Fruit fly (Drosophila melanogaster) whole organism, embryonic: ENCODE results near the gene Cpr97Ea.

Source experiments
- Abd-B ChIP-seq: fragments of 200-800 bp; sonication (Bioruptor generic); optimal IDR thresholded peaks from 2 replicates; lab custom pipeline; 2018; ENCODE audit warnings: missing biosample characterization, mild to moderate bottlenecking, missing genetic modification characterization, moderate library complexity
- Antp ChIP-seq: fragments of 200-800 bp; sonication (Bioruptor generic); optimal IDR thresholded peaks from 3 replicates; lab custom pipeline; 2016; ENCODE audit warnings: missing biosample characterization, missing genetic modification characterization
- Awh ChIP-seq: fragments of 200-800 bp; sonication (Bioruptor generic); IDR thresholded peaks from 2 replicates; pipeline ENCODE4, ENCODE4 v1.3.6; 2022; ENCODE audit warnings: missing biosample characterization, missing genetic modification characterization
- CG10321 ChIP-seq: fragments of 200-800 bp; sonication (Bioruptor generic); IDR thresholded peaks from 2 replicates; pipeline ENCODE4 v1.3.6; 2022; ENCODE audit warnings: missing biosample characterization, missing genetic modification characterization
- CG1529 ChIP-seq: fragments of 200-800 bp; sonication (Bioruptor generic); optimal IDR thresholded peaks from 3 replicates; lab custom pipeline; 2018; ENCODE audit warnings: missing biosample characterization, missing genetic modification characterization
- CG16813 ChIP-seq: fragments of 200-800 bp; sonication (Bioruptor generic); IDR thresholded peaks from 3 replicates; pipeline ENCODE4 v1.3.6; 2022; ENCODE audit warnings: missing biosample characterization, missing genetic modification characterization; ENCODE audit not compliant: partially characterized antibody
- CG17359 ChIP-seq: fragments of 200-800 bp; sonication (Bioruptor generic); optimal IDR thresholded peaks from 3 replicates; lab custom pipeline; 2018; ENCODE audit warnings: missing biosample characterization, mild to moderate bottlenecking, missing genetic modification characterization, moderate library complexity
- CG17385 ChIP-seq: fragments of 200-800 bp; sonication (Bioruptor generic); optimal IDR thresholded peaks from 3 replicates; lab custom pipeline; 2018; ENCODE audit warnings: missing biosample characterization, mild to moderate bottlenecking, missing genetic modification characterization
- CG17612 ChIP-seq: fragments of 200-800 bp; sonication (Bioruptor generic); IDR thresholded peaks from 2 replicates; pipeline ENCODE4 v1.3.6; 2022; ENCODE audit warnings: missing biosample characterization, missing genetic modification characterization
- CG2129 ChIP-seq: fragments of 200-800 bp; sonication (Bioruptor generic); IDR thresholded peaks from 2 replicates; pipeline ENCODE4 v1.3.6; 2022; ENCODE audit warnings: missing biosample characterization, missing genetic modification characterization; ENCODE audit not compliant: partially characterized antibody
- CG34376 ChIP-seq: fragments of 200-800 bp; sonication (Bioruptor generic); optimal IDR thresholded peaks from 2 replicates; lab custom pipeline; 2018; ENCODE audit warnings: missing biosample characterization, mild to moderate bottlenecking, missing genetic modification characterization
- CG3995 ChIP-seq: fragments of 200-800 bp; sonication (Bioruptor generic); optimal IDR thresholded peaks from 3 replicates; lab custom pipeline; 2016; ENCODE audit warnings: missing biosample characterization, missing genetic modification characterization
- CG42726 ChIP-seq: fragments of 200-800 bp; sonication (Bioruptor generic); IDR thresholded peaks from 2 replicates; pipeline ENCODE4 v1.3.6; 2022; ENCODE audit warnings: missing biosample characterization, missing genetic modification characterization; ENCODE audit not compliant: partially characterized antibody
- CG4707 ChIP-seq: fragments of 200-800 bp; sonication (Bioruptor generic); optimal IDR thresholded peaks from 2 replicates; lab custom pipeline; 2018; ENCODE audit warnings: missing biosample characterization, mild to moderate bottlenecking, missing genetic modification characterization, moderate library complexity
- CG4730 ChIP-seq: fragments of 200-800 bp; sonication (Bioruptor generic); IDR thresholded peaks from 2 replicates; pipeline ENCODE4 v1.3.6; 2022; ENCODE audit warnings: missing biosample characterization, missing genetic modification characterization
- CG4820 ChIP-seq: fragments of 200-800 bp; sonication (Bioruptor generic); optimal IDR thresholded peaks from 3 replicates; lab custom pipeline; 2016; ENCODE audit warnings: missing biosample characterization, missing genetic modification characterization
- CG6254 ChIP-seq: fragments of 200-800 bp; sonication (Bioruptor generic); optimal IDR thresholded peaks from 3 replicates; lab custom pipeline; 2017; ENCODE audit warnings: mild to moderate bottlenecking, missing biosample characterization, missing genetic modification reagents, missing genetic modification characterization
- CG7357 ChIP-seq: fragments of 200-800 bp; sonication (Bioruptor generic); IDR thresholded peaks from 3 replicates; pipeline ENCODE4 v1.3.6; 2022; ENCODE audit warnings: missing biosample characterization, missing genetic modification characterization
- CG7963 ChIP-seq: fragments of 200-800 bp; sonication (Bioruptor generic); IDR thresholded peaks from 3 replicates; pipeline ENCODE4 v1.3.6; 2022; ENCODE audit warnings: missing biosample characterization, missing genetic modification characterization; ENCODE audit not compliant: partially characterized antibody
- CG8924 ChIP-seq: fragments of 200-800 bp; optimal IDR thresholded peaks from 3 replicates; lab custom pipeline; 2019; ENCODE audit warnings: missing biosample characterization, mild to moderate bottlenecking, missing genetic modification characterization, moderate library complexity
- CG9817 ChIP-seq: fragments of 200-800 bp; sonication (Bioruptor generic); optimal IDR thresholded peaks from 2 replicates; lab custom pipeline; 2018; ENCODE audit warnings: missing biosample characterization, mild to moderate bottlenecking, missing genetic modification characterization, moderate library complexity
- CG9932 ChIP-seq: fragments of 200-800 bp; sonication (Bioruptor generic); IDR thresholded peaks from 2 replicates; pipeline ENCODE4 v1.3.6; 2022; ENCODE audit warnings: missing biosample characterization, missing genetic modification characterization
- Dad ChIP-seq: fragments of 200-800 bp; sonication (Bioruptor generic); optimal IDR thresholded peaks from 3 replicates; lab custom pipeline; 2016; ENCODE audit warnings: missing biosample characterization, missing genetic modification characterization
- Dip2 ChIP-seq: fragments of 200-800 bp; sonication (Bioruptor generic); IDR thresholded peaks from 2 replicates; pipeline ENCODE4 v1.3.6; 2022; ENCODE audit warnings: missing biosample characterization, missing genetic modification characterization
- Hmr ChIP-seq: fragments of 200-800 bp; sonication (Bioruptor generic); optimal IDR thresholded peaks from 3 replicates; lab custom pipeline; 2017; ENCODE audit warnings: mild to moderate bottlenecking, missing biosample characterization, missing genetic modification reagents, missing genetic modification characterization
- MBD-R2 ChIP-seq: fragments of 200-800 bp; sonication (Bioruptor generic); IDR thresholded peaks from 2 replicates; pipeline ENCODE4 v1.3.6; 2022; ENCODE audit warnings: missing biosample characterization, missing genetic modification characterization
- Pdp1 ChIP-seq, 2 experiments: fragments of 200-800 bp; sonication (Bioruptor generic); optimal IDR thresholded peaks; 3 replicates each; lab custom pipeline; 2016; ENCODE audit warnings: missing biosample characterization in 2 of 2, missing genetic modification characterization in 2 of 2, mild to moderate bottlenecking in 1 of 2, moderate library complexity in 1 of 2
- Spps ChIP-seq: fragments of 200-800 bp; sonication (Bioruptor generic); optimal IDR thresholded peaks from 2 replicates; lab custom pipeline; 2018; ENCODE audit warnings: missing biosample characterization, mild to moderate bottlenecking, missing genetic modification characterization
- Vsx1 ChIP-seq: fragments of 200-800 bp; sonication (Bioruptor generic); optimal IDR thresholded peaks from 2 replicates; lab custom pipeline; 2017; ENCODE audit warnings: missing biosample characterization, mild to moderate bottlenecking, missing genetic modification characterization, missing genetic modification reagents
- ash1 ChIP-seq: fragments of 200-800 bp; sonication (Bioruptor generic); optimal IDR thresholded peaks from 2 replicates; lab custom pipeline; 2018; ENCODE audit warnings: missing biosample characterization, mild to moderate bottlenecking, missing genetic modification characterization
- br ChIP-seq: fragments of >200 bp; optimal IDR thresholded peaks from 2 replicates; lab custom pipeline; 2017
- bsh ChIP-seq, 2 experiments: fragments of 200-800 bp; sonication (Bioruptor generic); optimal IDR thresholded peaks; 2 replicates each; lab custom pipeline; 2017 to 2018; ENCODE audit warnings: mild to moderate bottlenecking in 2 of 2, missing biosample characterization in 2 of 2, missing genetic modification characterization in 2 of 2, moderate library complexity in 1 of 2
- chn ChIP-seq: fragments of 200-800 bp; sonication (Bioruptor generic); optimal IDR thresholded peaks from 2 replicates; lab custom pipeline; 2016; ENCODE audit warnings: missing biosample characterization, missing genetic modification characterization
- crc ChIP-seq: fragments of 200-800 bp; sonication (Bioruptor generic); optimal IDR thresholded peaks from 2 replicates; lab custom pipeline; 2016; ENCODE audit warnings: missing biosample characterization, missing genetic modification characterization
- fd102C ChIP-seq: fragments of 200-800 bp; sonication (Bioruptor generic); optimal IDR thresholded peaks from 2 replicates; lab custom pipeline; 2018; ENCODE audit warnings: missing biosample characterization, mild to moderate bottlenecking, missing genetic modification characterization, moderate library complexity
- fd3F ChIP-seq: fragments of 200-800 bp; sonication (Bioruptor generic); optimal IDR thresholded peaks from 2 replicates; lab custom pipeline; 2018; ENCODE audit warnings: missing biosample characterization, mild to moderate bottlenecking, missing genetic modification characterization, moderate library complexity
- hb ChIP-seq: fragments of 200-800 bp; sonication (Bioruptor generic); IDR thresholded peaks from 3 replicates; pipeline ENCODE4 v1.3.6; 2022; ENCODE audit warnings: missing biosample characterization, missing genetic modification characterization; ENCODE audit not compliant: partially characterized antibody
- her ChIP-seq: fragments of 200-800 bp; sonication (Bioruptor generic); optimal IDR thresholded peaks from 2 replicates; lab custom pipeline; 2016; ENCODE audit warnings: missing biosample characterization, missing genetic modification characterization
- jigr1 ChIP-seq: fragments of 200-800 bp; sonication (Bioruptor generic); IDR thresholded peaks from 3 replicates; pipeline ENCODE4 v1.3.6; 2022; ENCODE audit warnings: missing biosample characterization, missing genetic modification characterization
- lola ChIP-seq, 3 experiments: fragments of >200 bp in 2 of 3; fragments of 200-800 bp in 1 of 3; sonication (Bioruptor generic) in 1 of 3; optimal IDR thresholded peaks; 2 replicates each; lab custom pipeline; 2017 to 2019; ENCODE audit warnings: missing biosample characterization in 3 of 3, missing genetic modification characterization in 3 of 3, mild to moderate bottlenecking in 1 of 3, moderate library complexity in 1 of 3
- mld ChIP-seq: fragments of 200-800 bp; sonication (Bioruptor generic); IDR thresholded peaks from 3 replicates; pipeline ENCODE4 v1.3.6; 2022; ENCODE audit warnings: missing biosample characterization, missing genetic modification characterization; ENCODE audit not compliant: partially characterized antibody
- odd ChIP-seq: fragments of 200-800 bp; sonication (Bioruptor generic); optimal IDR thresholded peaks from 2 replicates; lab custom pipeline; 2017; ENCODE audit warnings: missing biosample characterization, mild to moderate bottlenecking, missing genetic modification characterization
- pb ChIP-seq: fragments of 200-800 bp; sonication (Bioruptor generic); optimal IDR thresholded peaks from 3 replicates; lab custom pipeline; 2016; ENCODE audit warnings: missing biosample characterization, missing genetic modification characterization
- sens-2 ChIP-seq: fragments of 200-800 bp; sonication (Bioruptor generic); IDR thresholded peaks from 2 replicates; pipeline ENCODE4 v1.3.6; 2022; ENCODE audit warnings: missing biosample characterization, missing genetic modification characterization
- sisA ChIP-seq: fragments of 200-800 bp; sonication (Bioruptor generic); IDR thresholded peaks from 2 replicates; pipeline ENCODE4 v1.3.6; 2022; ENCODE audit warnings: missing biosample characterization, missing genetic modification characterization
- stwl ChIP-seq: fragments of 200-800 bp; sonication (Bioruptor generic); optimal IDR thresholded peaks from 3 replicates; lab custom pipeline; 2018; ENCODE audit warnings: missing biosample characterization, mild to moderate bottlenecking, missing genetic modification characterization, moderate library complexity
- tin ChIP-seq: fragments of 200-800 bp; sonication (Bioruptor generic); optimal IDR thresholded peaks from 3 replicates; lab custom pipeline; 2016; ENCODE audit warnings: missing biosample characterization, missing genetic modification characterization
- trh ChIP-seq: fragments of 200-800 bp; sonication (Bioruptor generic); optimal IDR thresholded peaks from 2 replicates; lab custom pipeline; 2016; ENCODE audit warnings: missing biosample characterization, missing genetic modification characterization

Cpr97Ea gene

DNA sequence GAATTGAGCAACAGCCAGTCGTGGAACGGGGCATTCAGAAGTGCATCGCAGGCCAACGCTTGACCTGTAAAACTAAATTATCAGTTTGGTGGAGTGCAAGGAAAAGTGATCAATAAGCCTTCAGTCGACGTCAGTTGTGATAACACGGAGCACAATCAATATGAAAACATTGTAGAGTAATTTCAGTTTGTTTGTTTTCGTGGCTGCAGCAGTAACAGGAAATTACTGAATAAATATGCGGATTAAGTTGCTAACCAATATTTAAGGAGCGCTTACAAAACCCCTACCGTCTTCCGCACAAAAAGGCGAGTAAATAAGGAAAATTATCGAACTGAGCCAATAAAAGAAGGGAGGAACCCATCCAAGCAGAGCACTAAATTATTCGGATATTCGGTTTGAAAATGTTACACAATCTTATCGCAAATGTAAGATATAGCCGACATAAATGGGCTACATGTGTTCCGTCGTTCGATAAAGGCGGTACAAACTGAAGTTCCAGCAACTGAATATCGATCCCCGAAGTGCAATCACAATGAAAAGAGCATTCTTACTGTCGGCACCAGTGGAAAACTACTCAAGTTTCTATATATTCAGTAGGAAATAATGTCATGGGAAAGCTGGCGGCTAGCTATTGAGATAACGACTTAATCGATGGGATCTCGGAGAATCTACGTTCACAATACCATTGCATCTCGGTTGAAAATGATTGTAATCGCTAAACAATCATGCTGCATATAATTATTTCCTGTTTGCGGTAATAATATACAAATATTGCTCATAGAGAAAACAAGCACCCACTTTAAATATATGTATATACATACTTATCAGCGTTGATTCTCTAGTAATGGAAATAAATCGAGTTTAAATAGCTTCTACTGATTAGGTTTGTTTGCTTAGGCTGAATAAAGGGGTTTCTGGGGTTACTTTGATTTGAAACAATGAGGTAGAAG lies 48.4 kb upstream of the Cpr97Ea start (continued):
- 0 out of 2 replicates have a peak, but pooled peaks have one; percentile 9 for TF ChIP-seq CG4730 (GFP tag; lab: Robert Waterston, UW)
- peak; percentile 54 for TF ChIP-seq CG17385 (GFP tag; lab: Kevin White, UChicago)
- peak; percentile 89 for TF ChIP-seq Vsx1 (GFP tag; lab: Kevin White, UChicago)
- TF ChIP-seq fd3F (GFP tag; lab: Kevin White, UChicago): peak; percentile 62
- no peak for TF ChIP-seq CG7357 (GFP tag; lab: Robert Waterston, UW)
- TF ChIP-seq CG7963 (GFP tag; lab: Robert Waterston, UW): no peak
- 0 out of 2 replicates have a peak, but pooled peaks have one; percentile 12 for TF ChIP-seq CG10321
- peak; percentile 13 for TF ChIP-seq tin (GFP tag; lab: Kevin White, UChicago)
- TF ChIP-seq Awh: peak; percentile 64
- peak; percentile 32 for TF ChIP-seq crc (GFP tag; lab: Kevin White, UChicago)
- TF ChIP-seq CG34376: no peak
- peak; percentile 24 for TF ChIP-seq Antp (GFP tag; lab: Kevin White, UChicago)
- TF ChIP-seq hb (GFP tag; lab: Robert Waterston, UW): no peak
- TF ChIP-seq sens-2 (GFP tag; lab: Robert Waterston, UW): peak; percentile 49; the same call in 1 of the 2 replicates
- TF ChIP-seq lola (GFP tag; optimal IDR thresholded peaks at IDR 0.05; lab: Kevin White, UChicago): peak in 1 of 3 experiments; percentile 72
- TF ChIP-seq Hmr (GFP tag; lab: Kevin White, UChicago): peak; percentile 47
- peak; percentile 25 for TF ChIP-seq her (GFP tag; lab: Kevin White, UChicago)
- TF ChIP-seq br: no peak
- no peak for TF ChIP-seq CG42726 (GFP tag; lab: Robert Waterston, UW)
- TF ChIP-seq MBD-R2: no peak
- TF ChIP-seq mld (GFP tag; lab: Robert Waterston, UW): no peak
- TF ChIP-seq CG9817 (tag; lab: Kevin White, UChicago): no peak
- peak; percentile 47 for TF ChIP-seq Spps
- no peak for TF ChIP-seq chn (GFP tag; lab: Kevin White, UChicago)
- no peak for TF ChIP-seq sisA (GFP tag; lab: Robert Waterston, UW)
- no peak for TF ChIP-seq CG16813 (GFP tag; lab: Robert Waterston, UW)
- TF ChIP-seq Dip2 (GFP tag; lab: Robert Waterston, UW): no peak
- TF ChIP-seq jigr1 (GFP tag; lab: Robert Waterston, UW): no peak
- peak; percentile 74 for TF ChIP-seq CG17359
- TF ChIP-seq CG2129 (GFP tag; lab: Robert Waterston, UW): no peak
- TF ChIP-seq CG8924 (tag; lab: Kevin White, UChicago): peak; percentile 72
- peak; percentile 36 for TF ChIP-seq CG4820 (GFP tag; lab: Kevin White, UChicago)
- TF ChIP-seq fd102C (GFP tag; lab: Kevin White, UChicago): peak; percentile 94
- TF ChIP-seq Pdp1 (GFP tag; optimal IDR thresholded peaks at IDR 0.05; lab: Kevin White, UChicago): peak; percentile 41 to 85
- TF ChIP-seq Abd-B (GFP tag; lab: Kevin White, UChicago): no peak
- no peak for TF ChIP-seq ash1 (GFP tag; lab: Kevin White, UChicago)
- peak; percentile 54 for TF ChIP-seq CG6254 (GFP tag; lab: Kevin White, UChicago)
- TF ChIP-seq odd (GFP tag; lab: Kevin White, UChicago): peak; percentile 75
- peak; percentile 78 for TF ChIP-seq CG1529 (GFP tag; lab: Kevin White, UChicago)
- peak in 1 of 2 experiments; percentile 73 for TF ChIP-seq bsh (GFP tag; optimal IDR thresholded peaks at IDR 0.05; lab: Kevin White, UChicago)
- TF ChIP-seq trh (GFP tag; lab: Kevin White, UChicago): peak; percentile 48
- TF ChIP-seq CG9932 (GFP tag; lab: Robert Waterston, UW): no peak
- peak; percentile 32 for TF ChIP-seq Dad
- peak; percentile 38 for TF ChIP-seq stwl (tag; lab: Kevin White, UChicago)
- TF ChIP-seq pb: no peak
- peak; percentile 55 for TF ChIP-seq CG4707 (GFP tag; lab: Kevin White, UChicago)
- no peak for TF ChIP-seq CG17612 (GFP tag; lab: Robert Waterston, UW)
- no peak for TF ChIP-seq CG3995 (GFP tag; lab: Kevin White, UChicago)
